Worm (Caenorhabditis elegans) whole organism, L3 larva: Measurements from ENCODE around the gene csn-1.

Source experiments
- ama-1 ChIP-seq: fragments of 150-350 bp; optimal IDR thresholded peaks from 2 replicates; lab custom pipeline; 2018
- ceh-9 ChIP-seq: sonication (generic microtip); optimal IDR thresholded peaks from 2 replicates; lab custom pipeline; 2018; ENCODE audit warnings: missing biosample characterization, missing genetic modification characterization
- elt-2 ChIP-seq: sonication (generic microtip); optimal IDR thresholded peaks from 2 replicates; lab custom pipeline; 2016; ENCODE audit warnings: missing genetic modification reagents, mild to moderate bottlenecking, missing genetic modification characterization, missing compliant biosample characterization
- mdl-1 ChIP-seq: fragments of 150-350 bp; optimal IDR thresholded peaks from 2 replicates; lab custom pipeline; 2014; ENCODE audit warnings: missing biosample characterization, missing genetic modification characterization
- nhr-28 ChIP-seq: fragments of 150-350 bp; optimal IDR thresholded peaks from 2 replicates; lab custom pipeline; 2014; ENCODE audit warnings: missing biosample characterization, missing genetic modification characterization
- nhr-76 ChIP-seq: fragments of 150-350 bp; sonication (generic microtip); optimal IDR thresholded peaks from 5 replicates; lab custom pipeline; 2014; ENCODE audit warnings: missing biosample characterization, missing genetic modification characterization
- tbx-2 ChIP-seq: sonication (generic microtip); optimal IDR thresholded peaks from 2 replicates; lab custom pipeline; 2016; ENCODE audit warnings: mild to moderate bottlenecking, missing genetic modification characterization, missing compliant biosample characterization
- unc-62 ChIP-seq: fragments of 150-350 bp; sonication (generic microtip); optimal IDR thresholded peaks from 4 replicates; lab custom pipeline; 2014; ENCODE audit warnings: missing biosample characterization, missing genetic modification reagents, missing genetic modification characterization
- ztf-11 ChIP-seq: fragments of 150-350 bp; optimal IDR thresholded peaks from 2 replicates; lab custom pipeline; 2014; ENCODE audit warnings: missing biosample characterization, missing genetic modification characterization

DNA sequence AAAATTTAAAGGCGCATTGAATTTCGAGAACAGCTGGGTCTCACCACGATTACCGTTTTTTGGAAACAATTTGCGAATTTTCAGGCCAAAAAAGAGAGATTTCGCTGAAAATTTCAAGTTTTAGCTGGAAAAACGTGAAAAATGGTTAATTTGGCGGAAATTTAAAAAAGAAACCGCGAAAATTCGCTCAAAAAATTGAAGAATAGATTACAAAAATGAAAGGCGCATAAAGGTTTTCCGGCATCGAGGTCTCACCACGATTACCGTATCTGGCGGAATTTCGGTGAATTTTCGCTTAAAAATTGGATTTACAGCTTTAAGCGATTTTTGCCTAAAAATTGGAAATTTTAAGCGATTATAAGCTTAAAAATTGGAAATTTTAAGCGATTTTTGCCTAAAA is 10.9 kb downstream of the csn-1 start:
- TF ChIP-seq nhr-28 (tag; lab: Kevin White, UChicago): no peak
- no peak for TF ChIP-seq nhr-76 (tag; lab: Kevin White, UChicago)
- no peak for TF ChIP-seq ztf-11 (tag; lab: Kevin White, UChicago)
- TF ChIP-seq unc-62 (GFP tag; lab: Kevin White, UChicago): no peak
- TF ChIP-seq tbx-2: no peak
- TF ChIP-seq elt-2 (tag; lab: Kevin White, UChicago): no peak
- TF ChIP-seq ceh-9 (tag; lab: Kevin White, UChicago): no peak
- no peak for TF ChIP-seq mdl-1 (tag; lab: Kevin White, UChicago)
- TF ChIP-seq ama-1: no peak
